Worm (Caenorhabditis elegans): ENCODE data around the gene C32D5.7.

The C32D5.7 gene

DNA sequence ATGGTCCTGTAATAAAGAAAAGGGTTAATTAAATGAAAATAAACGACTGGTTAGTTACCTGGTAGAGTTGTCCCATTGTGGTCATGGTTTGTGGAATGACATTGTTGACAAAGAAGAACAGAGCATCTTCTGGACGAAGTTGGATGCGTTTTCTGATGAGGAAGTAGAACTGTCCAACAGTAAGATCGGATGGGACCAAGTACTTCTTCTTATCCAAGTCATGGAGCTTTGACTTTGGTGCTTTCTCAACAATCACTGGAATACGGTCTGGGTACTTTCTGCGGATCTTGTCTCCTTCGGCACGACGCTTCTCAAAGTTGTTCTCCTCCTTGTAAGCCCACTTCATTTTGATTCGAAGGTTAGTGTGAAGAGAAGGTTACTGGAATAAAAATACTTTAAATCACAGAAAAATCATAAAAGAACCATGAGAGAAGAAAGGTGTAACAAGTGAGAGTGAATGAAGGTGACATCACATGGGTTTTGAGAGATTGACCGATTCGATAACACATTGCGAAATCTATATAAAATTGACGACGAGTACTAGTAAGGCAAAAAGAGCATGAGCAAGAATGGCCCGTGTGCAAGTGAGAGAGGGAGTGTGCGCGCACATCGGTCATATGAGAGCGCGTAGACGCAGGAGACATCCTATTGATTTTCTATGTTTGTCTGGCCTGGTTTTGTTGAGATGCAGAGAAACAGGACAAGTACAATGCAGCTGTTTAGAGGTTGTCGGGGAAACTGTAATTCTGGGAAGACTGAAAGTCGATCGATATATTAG, 7.7 kb upstream of the C32D5.7 start, which contains the start of gene lgg-1 (continued):
- TF ChIP-seq hlh-11 (tag; optimal IDR thresholded peaks at IDR 0.05): peak; percentile 71
- peak; percentile 41 for TF ChIP-seq mes-2 (tag; optimal IDR thresholded peaks at IDR 0.05; ENCODE audit: poor library complexity, severe bottlenecking)
- TF ChIP-seq unc-62 (GFP tag; optimal IDR thresholded peaks at IDR 0.05 in 1 of 2): peak in 1 of 2 experiments; percentile 51
- TF ChIP-seq unc-62 (tag; optimal IDR thresholded peaks at IDR 0.05): no peak

DNA sequence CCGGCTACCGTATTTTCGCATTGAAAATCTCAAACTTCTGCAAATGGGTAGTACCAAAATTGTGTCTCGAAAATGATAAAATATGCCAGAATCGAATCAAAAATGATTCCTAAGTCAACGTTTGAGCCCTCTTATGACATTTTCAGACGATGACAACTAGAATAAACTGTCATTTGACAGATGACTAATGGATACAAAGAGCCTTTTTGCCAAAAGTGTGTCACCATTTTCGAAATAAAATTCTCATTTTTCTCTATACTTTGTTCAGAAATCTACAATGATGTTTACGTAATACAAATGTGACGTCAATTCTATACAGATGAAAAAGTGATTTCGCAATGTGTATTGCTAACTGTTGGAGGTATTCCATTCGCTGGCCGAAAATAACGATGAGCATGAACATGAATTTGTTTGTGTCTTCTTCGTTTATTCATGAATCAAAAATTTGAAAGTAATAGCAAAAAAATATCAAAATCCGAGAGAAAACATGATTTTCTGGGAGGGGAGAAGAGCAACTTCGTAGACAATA, 6.8 kb upstream of the C32D5.7 start:
- TF ChIP-seq lin-38 (GFP tag; IDR thresholded peaks at IDR 0.05) (peak; percentile 66), unc-62 (GFP tag; optimal IDR thresholded peaks at IDR 0.05 in 1 of 2) (peak in 1 of 2 experiments; percentile 80), unc-62 (tag; optimal IDR thresholded peaks at IDR 0.05) (peak; percentile 34), rbr-2 (tag; optimal IDR thresholded peaks at IDR 0.05) (peak; percentile 4), Y48G9A.11 (GFP tag; IDR thresholded peaks at IDR 0.05) (no peak; the same call in 1 of the 2 replicates), madf-9 (GFP tag; conservative IDR thresholded peaks at IDR 0.05) (no peak; the same call in 1 of the 2 replicates), madf-5 (GFP tag; IDR thresholded peaks at IDR 0.05) (peak in 1 of 2 experiments; percentile 65; a peak in 1 of 4 replicates), ceh-44 (GFP tag; IDR thresholded peaks at IDR 0.05) (no peak), mep-1 (tag; optimal IDR thresholded peaks at IDR 0.05) (peak; percentile 92), dve-1 (tag; optimal IDR thresholded peaks at IDR 0.05; ENCODE audit: insufficient read depth) (peak; percentile 78), ctbp-1 (GFP tag; IDR thresholded peaks at IDR 0.05) (peak; percentile 74), sdz-12 (GFP tag; optimal IDR thresholded peaks at IDR 0.05) (peak; percentile 71), nhr-77 (tag; optimal IDR thresholded peaks at IDR 0.05) (peak; percentile 80), mdt-29 (GFP tag; IDR thresholded peaks at IDR 0.05) (peak; percentile 86), ces-1 (GFP tag; optimal IDR thresholded peaks at IDR 0.05) (no peak), nhr-76 (tag; optimal IDR thresholded peaks at IDR 0.05) (peak; percentile 19), hlh-30 (tag; optimal IDR thresholded peaks at IDR 0.05; ENCODE audit: insufficient read depth) (peak; percentile 61), Y75B8A.6 (GFP tag; IDR thresholded peaks at IDR 0.05) (peak; percentile 54; the same call in 1 of the 2 replicates), daf-16 (GFP tag; optimal IDR thresholded peaks at IDR 0.05) (peak; percentile 16 to 76), daf-16 (tag; optimal IDR thresholded peaks at IDR 0.05) (peak; percentile 89), Y105C5A.15 (GFP tag; IDR thresholded peaks at IDR 0.05) (no peak), ceh-28 (tag; optimal IDR thresholded peaks at IDR 0.05) (no peak), nhr-102 (tag; optimal IDR thresholded peaks at IDR 0.05) (peak; percentile 76), gei-8 (GFP tag; optimal IDR thresholded peaks at IDR 0.05) (peak; percentile 58), nhr-111 (GFP tag; optimal IDR thresholded peaks at IDR 0.05) (no peak), D1046.2 (GFP tag; IDR thresholded peaks at IDR 0.05) (no peak; the same call in 1 of the 2 replicates), jun-1 (tag; optimal IDR thresholded peaks at IDR 0.05) (no peak), dpl-1 (GFP tag; optimal IDR thresholded peaks at IDR 0.05) (peak; percentile 31), lin-29 (GFP tag; IDR thresholded peaks at IDR 0.05) (peak; percentile 55; the same call in 1 of the 2 replicates), aha-1 (tag) (peak; percentile 75), spr-3 (GFP tag; optimal IDR thresholded peaks at IDR 0.05) (peak; percentile 50), dmd-8 (GFP tag; IDR thresholded peaks at IDR 0.05) (0 out of 2 replicates have a peak, but pooled peaks have one; percentile 7), aly-2 (tag; optimal IDR thresholded peaks at IDR 0.05) (no peak), hmg-1.1 (GFP tag; IDR thresholded peaks at IDR 0.05) (peak; percentile 71), pqm-1 (tag; optimal IDR thresholded peaks at IDR 0.05) (no peak), spr-1 (tag; optimal IDR thresholded peaks at IDR 0.05) (peak; percentile 70), mxl-3 (GFP tag; optimal IDR thresholded peaks at IDR 0.05) (peak; percentile 18), egl-43 (GFP tag; IDR thresholded peaks at IDR 0.05) (peak; percentile 29; the same call in 1 of the 2 replicates), fos-1 (tag; optimal IDR thresholded peaks at IDR 0.05) (no peak), mxl-2 (GFP tag; conservative IDR thresholded peaks at IDR 0.05) (no peak), ceh-82 (tag; optimal IDR thresholded peaks at IDR 0.05) (no peak), tag-97 (GFP tag; IDR thresholded peaks at IDR 0.05) (no peak), zfp-2 (tag; optimal IDR thresholded peaks at IDR 0.05) (no peak), ztf-7 (tag; optimal IDR thresholded peaks at IDR 0.05) (peak; percentile 64), F49E8.2 (tag; optimal IDR thresholded peaks at IDR 0.05; ENCODE audit: borderline replicate concordance) (no peak)
